Fruit fly (Drosophila melanogaster) whole organism, embryonic: ENCODE measurements around the gene Pi3K21B.

Source experiments
- Atf6 ChIP-seq: fragments of 200-800 bp; sonication (Bioruptor generic); IDR thresholded peaks from 2 replicates; pipeline ENCODE4 v1.3.6; 2022; ENCODE audit warnings: missing biosample characterization, missing genetic modification characterization
- CG10321 ChIP-seq: fragments of 200-800 bp; sonication (Bioruptor generic); IDR thresholded peaks from 2 replicates; pipeline ENCODE4 v1.3.6; 2022; ENCODE audit warnings: missing biosample characterization, missing genetic modification characterization
- CG10543 ChIP-seq: fragments of 200-800 bp; sonication (Bioruptor generic); optimal IDR thresholded peaks from 3 replicates; lab custom pipeline; 2017; ENCODE audit warnings: missing biosample characterization, mild to moderate bottlenecking, missing genetic modification characterization, moderate library complexity
- CG11085 ChIP-seq: fragments of 200-800 bp; sonication (Bioruptor generic); IDR thresholded peaks from 2 replicates; pipeline ENCODE4 v1.3.6; 2022; ENCODE audit warnings: missing biosample characterization, missing genetic modification characterization
- CG11093 ChIP-seq: fragments of 200-800 bp; sonication (Bioruptor generic); IDR thresholded peaks from 3 replicates; pipeline ENCODE4 v1.3.6; 2022; ENCODE audit warnings: missing biosample characterization, missing genetic modification characterization
- CG12391 ChIP-seq: fragments of 200-800 bp; sonication (Bioruptor generic); optimal IDR thresholded peaks from 3 replicates; lab custom pipeline; 2018; ENCODE audit warnings: missing biosample characterization, mild to moderate bottlenecking, missing genetic modification characterization, moderate library complexity
- CG12769 ChIP-seq: fragments of 200-800 bp; sonication (Bioruptor generic); optimal IDR thresholded peaks from 2 replicates; lab custom pipeline; 2019; ENCODE audit warnings: missing biosample characterization, mild to moderate bottlenecking, missing genetic modification characterization, moderate library complexity
- CG14014 ChIP-seq: fragments of 200-800 bp; sonication (Bioruptor generic); IDR thresholded peaks from 2 replicates; pipeline ENCODE4 v1.3.6; 2022; ENCODE audit warnings: missing biosample characterization, missing genetic modification characterization
- CG15696 ChIP-seq: fragments of 200-800 bp; sonication (Bioruptor generic); optimal IDR thresholded peaks from 2 replicates; lab custom pipeline; 2019; ENCODE audit warnings: missing biosample characterization, mild to moderate bottlenecking, missing genetic modification characterization, moderate library complexity
- CG17359 ChIP-seq: fragments of 200-800 bp; sonication (Bioruptor generic); optimal IDR thresholded peaks from 3 replicates; lab custom pipeline; 2018; ENCODE audit warnings: missing biosample characterization, mild to moderate bottlenecking, missing genetic modification characterization, moderate library complexity
- CG3838 ChIP-seq: fragments of 200-800 bp; sonication (Bioruptor generic); optimal IDR thresholded peaks from 3 replicates; lab custom pipeline; 2016; ENCODE audit warnings: missing biosample characterization, missing genetic modification characterization
- CG43689 ChIP-seq: fragments of 200-800 bp; sonication (Bioruptor generic); IDR thresholded peaks from 2 replicates; pipeline ENCODE4 v1.3.6; 2022; ENCODE audit warnings: missing biosample characterization, missing genetic modification characterization
- CG4424 ChIP-seq: fragments of 200-800 bp; sonication (Bioruptor generic); optimal IDR thresholded peaks from 3 replicates; lab custom pipeline; 2016; ENCODE audit warnings: missing biosample characterization, missing genetic modification characterization
- CG5180 ChIP-seq: fragments of 200-800 bp; sonication (Bioruptor generic); optimal IDR thresholded peaks from 3 replicates; lab custom pipeline; 2017; ENCODE audit warnings: missing biosample characterization, missing genetic modification characterization, mild to moderate bottlenecking, moderate library complexity, missing genetic modification reagents
- CG6175 ChIP-seq: fragments of 200-800 bp; sonication (Bioruptor generic); IDR thresholded peaks from 3 replicates; pipeline ENCODE4 v1.3.6; 2022; ENCODE audit warnings: missing biosample characterization, missing genetic modification characterization
- CG7839 ChIP-seq: fragments of 200-800 bp; sonication (Bioruptor generic); optimal IDR thresholded peaks from 3 replicates; lab custom pipeline; 2018; ENCODE audit warnings: missing biosample characterization, mild to moderate bottlenecking, missing genetic modification characterization, moderate library complexity
- CG7963 ChIP-seq: fragments of 200-800 bp; sonication (Bioruptor generic); IDR thresholded peaks from 3 replicates; pipeline ENCODE4 v1.3.6; 2022; ENCODE audit warnings: missing biosample characterization, missing genetic modification characterization; ENCODE audit not compliant: partially characterized antibody
- Doc3 ChIP-seq: fragments of 200-800 bp; sonication (Bioruptor generic); IDR thresholded peaks from 3 replicates; pipeline ENCODE4 v1.3.6; 2022; ENCODE audit warnings: missing biosample characterization, missing genetic modification characterization; ENCODE audit not compliant: partially characterized antibody
- E2f2 ChIP-seq: fragments of 200-800 bp; sonication (Bioruptor generic); IDR thresholded peaks from 2 replicates; pipeline ENCODE4 v1.3.6; 2022; ENCODE audit warnings: missing biosample characterization, missing genetic modification characterization
- HLH4C ChIP-seq: fragments of 200-800 bp; sonication (Bioruptor generic); IDR thresholded peaks from 3 replicates; pipeline ENCODE4 v1.3.6; 2022; ENCODE audit warnings: missing biosample characterization, missing genetic modification characterization; ENCODE audit not compliant: partially characterized antibody
- Kr ChIP-seq: fragments of 200-800 bp; sonication (Bioruptor generic); optimal IDR thresholded peaks from 2 replicates; lab custom pipeline; 2017; ENCODE audit warnings: missing biosample characterization, mild to moderate bottlenecking, missing genetic modification characterization
- Med ChIP-seq: fragments of 200-800 bp; sonication (Bioruptor generic); peaks from one replicate; lab custom pipeline; 2016; ENCODE audit warnings: missing biosample characterization, missing genetic modification characterization, mild to moderate bottlenecking, inconsistent platforms, moderate library complexity
- Myb ChIP-seq: fragments of 200-800 bp; sonication (Bioruptor generic); optimal IDR thresholded peaks from 2 replicates; lab custom pipeline; 2016; ENCODE audit warnings: missing biosample characterization, missing genetic modification characterization
- Ptx1 ChIP-seq: fragments of 200-800 bp; sonication (Bioruptor generic); IDR thresholded peaks from 2 replicates; pipeline ENCODE4 v1.3.6; 2022; ENCODE audit warnings: missing biosample characterization, missing genetic modification characterization
- Sin3A ChIP-seq: fragments of >200 bp; optimal IDR thresholded peaks from 2 replicates; lab custom pipeline; 2018
- Xbp1 ChIP-seq: fragments of 200-800 bp; sonication (Bioruptor generic); optimal IDR thresholded peaks from 3 replicates; lab custom pipeline; 2016; ENCODE audit warnings: missing biosample characterization, mild to moderate bottlenecking, missing genetic modification characterization
- amos ChIP-seq: fragments of 200-800 bp; sonication (Bioruptor generic); IDR thresholded peaks from 2 replicates; pipeline ENCODE4 v1.3.6; 2022; ENCODE audit warnings: missing biosample characterization, missing genetic modification characterization; ENCODE audit not compliant: partially characterized antibody
- aop ChIP-seq: fragments of 200-800 bp; sonication (Bioruptor generic); IDR thresholded peaks from 2 replicates; pipeline ENCODE4 v1.3.6; 2022; ENCODE audit warnings: missing biosample characterization, missing genetic modification characterization
- ap ChIP-seq: fragments of 200-800 bp; sonication (Bioruptor generic); IDR thresholded peaks from 2 replicates; pipeline ENCODE4 v1.3.6; 2022; ENCODE audit warnings: missing biosample characterization, missing genetic modification characterization
- chm ChIP-seq: fragments of 200-800 bp; sonication (Bioruptor generic); IDR thresholded peaks from 2 replicates; pipeline ENCODE4 v1.3.6; 2022; ENCODE audit warnings: missing biosample characterization, missing genetic modification characterization
- chn ChIP-seq: fragments of 200-800 bp; sonication (Bioruptor generic); optimal IDR thresholded peaks from 2 replicates; lab custom pipeline; 2016; ENCODE audit warnings: missing biosample characterization, missing genetic modification characterization
- corto ChIP-seq: fragments of 200-800 bp; sonication (Bioruptor generic); optimal IDR thresholded peaks from 2 replicates; lab custom pipeline; 2016; ENCODE audit warnings: missing biosample characterization, mild to moderate bottlenecking, missing genetic modification characterization, moderate library complexity
- crol ChIP-seq: fragments of 200-800 bp; sonication (Bioruptor generic); IDR thresholded peaks from 2 replicates; pipeline ENCODE4 v1.3.6; 2022; ENCODE audit warnings: missing biosample characterization, missing genetic modification characterization
- dimm ChIP-seq: fragments of 200-800 bp; sonication (Bioruptor generic); IDR thresholded peaks from 2 replicates; pipeline ENCODE4 v1.3.6; 2022; ENCODE audit warnings: missing biosample characterization, missing genetic modification characterization
- fd64A ChIP-seq: fragments of 200-800 bp; sonication (Bioruptor generic); optimal IDR thresholded peaks from 3 replicates; lab custom pipeline; 2018; ENCODE audit warnings: missing biosample characterization, mild to moderate bottlenecking, missing genetic modification characterization
- fd96Cb ChIP-seq: fragments of 200-800 bp; sonication (Bioruptor generic); optimal IDR thresholded peaks from 2 replicates; lab custom pipeline; 2018; ENCODE audit warnings: missing biosample characterization, mild to moderate bottlenecking, missing genetic modification characterization, moderate library complexity
- gem ChIP-seq: fragments of 200-800 bp; sonication (Bioruptor generic); optimal IDR thresholded peaks from 2 replicates; lab custom pipeline; 2019; ENCODE audit warnings: missing biosample characterization, mild to moderate bottlenecking, missing genetic modification characterization, moderate library complexity
- lola ChIP-seq, 3 experiments: fragments of >200 bp in 2 of 3; fragments of 200-800 bp in 1 of 3; sonication (Bioruptor generic) in 1 of 3; optimal IDR thresholded peaks; 2 replicates each; lab custom pipeline; 2017 to 2019; ENCODE audit warnings: missing biosample characterization in 3 of 3, missing genetic modification characterization in 3 of 3, mild to moderate bottlenecking in 1 of 3, moderate library complexity in 1 of 3
- ro ChIP-seq: fragments of 200-800 bp; sonication (Bioruptor generic); IDR thresholded peaks from 2 replicates; pipeline ENCODE4 v1.3.6; 2022; ENCODE audit warnings: missing biosample characterization, missing genetic modification characterization
- salm ChIP-seq: fragments of 200-800 bp; sonication (Bioruptor generic); optimal IDR thresholded peaks from 2 replicates; lab custom pipeline; 2018; ENCODE audit warnings: missing biosample characterization, mild to moderate bottlenecking, missing genetic modification characterization
- sens ChIP-seq: fragments of 200-800 bp; sonication (Bioruptor generic); peaks from one replicate; lab custom pipeline; 2016; ENCODE audit warnings: missing biosample characterization, missing genetic modification characterization
- sob ChIP-seq: fragments of 200-800 bp; sonication (Bioruptor generic); IDR thresholded peaks from 2 replicates; pipeline ENCODE4 v1.3.6; 2022; ENCODE audit warnings: missing biosample characterization, missing genetic modification characterization
- sug ChIP-seq: fragments of 200-800 bp; optimal IDR thresholded peaks from 2 replicates; lab custom pipeline; 2019; ENCODE audit warnings: missing biosample characterization, mild to moderate bottlenecking, missing genetic modification characterization, moderate library complexity
- twi ChIP-seq: fragments of 200-800 bp; optimal IDR thresholded peaks from 2 replicates; lab custom pipeline; 2019; ENCODE audit warnings: missing biosample characterization, mild to moderate bottlenecking, missing genetic modification characterization, moderate library complexity
- zfh1 ChIP-seq: fragments of 200-800 bp; sonication (Bioruptor generic); IDR thresholded peaks from 3 replicates; pipeline ENCODE4 v1.3.6; 2022; ENCODE audit warnings: missing biosample characterization, missing genetic modification characterization

The Pi3K21B gene

DNA sequence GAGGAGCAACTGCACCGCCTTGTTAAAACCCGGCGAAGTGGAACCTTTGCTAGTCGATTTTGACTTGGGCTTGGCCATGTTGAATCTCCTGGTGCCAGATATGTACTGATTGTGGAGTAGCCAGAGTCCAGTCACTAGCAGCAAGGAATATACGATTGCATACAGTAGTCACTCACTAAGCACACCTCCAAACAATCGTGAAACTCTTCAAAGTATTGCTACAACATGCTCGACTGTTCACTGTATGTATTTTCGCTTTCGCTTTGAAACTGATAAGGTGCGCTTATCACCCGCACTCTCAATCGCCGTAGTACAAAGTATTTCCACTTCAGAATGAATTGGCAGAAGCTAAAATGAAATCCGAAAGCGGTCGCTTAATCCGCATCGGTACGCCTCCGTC is 11.3 kb upstream of the Pi3K21B start (continued):
- TF ChIP-seq lola (GFP tag; optimal IDR thresholded peaks at IDR 0.05; lab: Kevin White, UChicago) = no peak
- TF ChIP-seq CG7963 (GFP tag; lab: Robert Waterston, UW) = no peak
- TF ChIP-seq CG12391 (tag; lab: Kevin White, UChicago) = peak; percentile 65
- TF ChIP-seq Doc3 (GFP tag; lab: Robert Waterston, UW) = no peak
- no peak for TF ChIP-seq fd64A (GFP tag; lab: Kevin White, UChicago)
- TF ChIP-seq CG5180 = no peak
- peak; percentile 29 for TF ChIP-seq CG4424

DNA sequence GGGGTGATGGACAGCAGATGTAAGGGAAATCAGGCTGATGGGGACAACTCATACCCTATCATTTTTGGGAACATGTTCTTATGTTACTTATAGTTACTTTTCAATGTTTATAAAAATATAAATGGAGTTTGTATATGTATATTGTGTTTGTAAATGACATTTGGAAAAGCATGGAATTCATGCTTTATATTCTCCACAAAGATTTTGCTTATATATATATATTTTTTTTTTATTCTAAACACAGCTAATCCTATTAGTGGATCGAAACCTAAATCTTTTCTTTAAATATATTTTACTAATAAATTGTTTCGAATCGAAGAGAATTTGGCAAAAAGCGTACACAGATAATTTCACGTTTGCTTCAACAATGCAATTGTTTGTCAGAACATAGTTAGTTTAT is 8.6 kb upstream of the Pi3K21B start, which contains the start of gene Amnionless:
Gene Amnionless (minus strand): TSS at position 101 of the 400 bp plus-strand sequence.
- no peak for TF ChIP-seq ap (GFP tag; lab: Robert Waterston, UW)
- TF ChIP-seq Myb (GFP tag; lab: Kevin White, UChicago) = no peak
- no peak for TF ChIP-seq dimm (GFP tag; lab: Robert Waterston, UW)
- no peak for TF ChIP-seq CG43689 (GFP tag; lab: Robert Waterston, UW)
- TF ChIP-seq Ptx1 (GFP tag; lab: Robert Waterston, UW) = no peak
- TF ChIP-seq CG3838 (GFP tag; lab: Kevin White, UChicago) = no peak

DNA sequence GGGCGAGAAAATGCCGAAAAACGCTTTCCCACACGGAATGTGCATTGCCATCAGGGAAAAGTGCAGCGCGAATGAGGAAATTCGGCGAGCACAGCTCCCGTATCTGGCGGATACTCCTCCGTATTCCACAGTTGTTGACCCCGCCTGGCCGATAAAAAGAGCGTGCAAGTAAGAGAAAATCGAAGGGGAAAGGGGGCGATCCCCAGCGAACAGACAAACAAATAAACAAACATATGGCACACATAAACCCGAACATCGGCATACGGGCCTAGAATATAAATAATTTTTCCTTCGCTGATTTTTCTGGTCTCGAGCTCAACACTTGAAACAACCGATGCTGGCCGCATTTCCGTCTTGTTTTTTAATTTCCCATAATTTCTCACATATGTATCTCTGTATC is 7.3 kb upstream of the Pi3K21B start:
- TF ChIP-seq ro (GFP tag; lab: Robert Waterston, UW) (no peak), sug (tag; lab: Kevin White, UChicago) (peak; percentile 70), crol (GFP tag; lab: Robert Waterston, UW) (0 out of 2 replicates have a peak, but pooled peaks have one; percentile 15), twi (tag; lab: Kevin White, UChicago) (peak; percentile 66), CG12769 (tag; lab: Kevin White, UChicago) (peak; percentile 50), CG17359 (tag; lab: Kevin White, UChicago) (no peak), Atf6 (GFP tag; lab: Robert Waterston, UW) (0 out of 2 replicates have a peak, but pooled peaks have one; percentile 8), Med (GFP tag; lab: Kevin White, UChicago) (peak; percentile 48)
- TF ChIP-seq, all 482 proteins: peak for 6

DNA sequence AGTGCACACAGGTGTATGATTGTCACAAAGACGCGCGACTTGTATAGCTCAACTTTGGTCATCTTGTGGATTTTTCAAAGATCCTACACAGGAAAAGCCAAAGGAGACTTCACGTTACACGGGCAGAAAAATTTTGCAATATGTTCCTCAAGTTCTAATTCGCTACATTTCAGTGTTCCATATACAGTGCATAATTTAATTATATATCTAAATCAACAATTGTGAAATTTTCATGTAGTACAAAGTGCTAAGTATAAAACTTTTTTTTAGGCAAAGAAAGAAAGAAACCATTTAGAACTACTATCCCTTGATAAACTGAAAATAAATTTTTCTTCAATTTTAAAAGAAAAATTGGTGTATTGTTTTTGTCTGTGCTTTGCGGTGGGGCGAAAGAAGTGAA is 6.7 kb upstream of the Pi3K21B start:
- TF ChIP-seq Xbp1 (GFP tag; lab: Kevin White, UChicago) = no peak
- peak; percentile 51 for TF ChIP-seq sens (GFP tag; lab: Kevin White, UChicago)
- peak; percentile 1 for TF ChIP-seq gem
- TF ChIP-seq CG6175 (GFP tag; lab: Robert Waterston, UW) = no peak
- TF ChIP-seq CG7839 = peak; percentile 0
- no peak for TF ChIP-seq corto (GFP tag; lab: Kevin White, UChicago)
- TF ChIP-seq Kr = no peak

DNA sequence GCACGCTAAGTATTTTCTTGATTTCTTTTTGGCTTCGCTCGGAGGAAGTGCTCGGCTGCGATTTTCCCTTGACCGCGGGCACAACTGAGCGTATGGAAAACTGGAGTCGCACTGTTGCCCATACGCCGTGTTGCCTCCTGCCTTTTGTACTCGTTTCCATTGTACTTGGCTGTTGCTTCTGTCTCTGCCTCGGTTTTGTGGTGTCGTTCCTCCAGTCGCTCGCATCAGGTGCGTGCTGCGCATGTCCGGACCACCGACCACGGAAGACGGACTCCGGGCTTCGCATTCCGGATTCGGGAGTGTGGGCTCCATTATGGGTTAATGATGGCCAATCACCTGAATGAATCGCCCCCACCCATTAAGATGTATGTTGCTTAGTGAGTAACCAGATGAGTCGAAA is 6.0 kb upstream of the Pi3K21B start, which contains the start of gene CG3625:
Gene CG3625 (minus strand): TSS at position 139 of the 400 bp plus-strand sequence.
- TF ChIP-seq E2f2 (GFP tag; lab: Robert Waterston, UW) = no peak
- TF ChIP-seq chm = no peak
- no peak for TF ChIP-seq fd96Cb (tag; lab: Kevin White, UChicago)
- TF ChIP-seq Kr = no peak
- no peak for TF ChIP-seq CG11093 (GFP tag; lab: Robert Waterston, UW)
- TF ChIP-seq chn (GFP tag; lab: Kevin White, UChicago) = no peak
- TF ChIP-seq amos (GFP tag; lab: Robert Waterston, UW) = peak; percentile 20; the same call in 1 of the 2 replicates
- no peak for TF ChIP-seq CG14014 (GFP tag; lab: Robert Waterston, UW)
- no peak for TF ChIP-seq CG15696 (tag; lab: Kevin White, UChicago)
- no peak for TF ChIP-seq zfh1
- TF ChIP-seq Sin3A (lab: Kevin White, UChicago) = no peak
- peak; percentile 54 for TF ChIP-seq CG10543
- no peak for TF ChIP-seq aop (GFP tag; lab: Robert Waterston, UW)
- TF ChIP-seq sob (GFP tag; lab: Robert Waterston, UW) = no peak
- no peak for TF ChIP-seq salm (tag; lab: Kevin White, UChicago)
- TF ChIP-seq Med (GFP tag; lab: Kevin White, UChicago) = peak; percentile 81
- no peak for TF ChIP-seq HLH4C (GFP tag; lab: Robert Waterston, UW)
- TF ChIP-seq CG10321 (GFP tag; lab: Robert Waterston, UW) = 0 out of 2 replicates have a peak, but pooled peaks have one; percentile 19
- no peak for TF ChIP-seq CG11085 (GFP tag; lab: Robert Waterston, UW)
